Worm (Caenorhabditis elegans) whole organism, L4/young adult: ENCODE data around the gene C48D1.1.

Experiments used
- dao-5 ChIP-seq: sonication (generic microtip); optimal IDR thresholded peaks from 2 replicates; lab custom pipeline; 2016; ENCODE audit warnings: missing genotype, missing genetic modification characterization, moderate library complexity, missing compliant biosample characterization
- him-1 ChIP-seq: sonication (generic microtip); optimal IDR thresholded peaks from 2 replicates; lab custom pipeline; 2016; ENCODE audit warnings: missing genotype, missing genetic modification reagents, missing genetic modification characterization, missing compliant biosample characterization

DNA sequence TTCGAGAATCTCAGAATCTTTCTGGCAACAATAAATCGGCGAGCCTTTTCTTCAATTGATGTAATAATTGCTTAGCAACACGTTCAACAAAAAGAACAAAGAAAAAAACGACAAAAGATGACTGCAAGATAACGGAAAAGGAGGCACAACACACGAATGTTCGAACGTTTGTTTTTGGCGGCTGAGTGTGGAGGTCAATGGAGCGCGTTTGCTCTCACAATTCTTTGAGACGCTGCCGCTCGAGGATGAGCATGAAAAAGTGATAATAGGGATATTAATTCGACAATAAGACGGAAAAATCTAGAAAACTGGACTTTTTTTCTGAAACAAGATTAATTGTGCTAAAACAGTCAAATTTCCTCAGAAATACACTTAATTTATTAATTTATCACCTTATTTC lies 8.7 kb upstream of the C48D1.1 start:
- TF ChIP-seq dao-5 (tag; lab: Kevin White, UChicago) (no peak), him-1 (tag; lab: Kevin White, UChicago) (no peak)
